Fruit fly (Drosophila melanogaster) whole organism, prepupa: ENCODE measurements around the gene CG46280.
A peak's percentile ranks its signal among the peaks of the same experiment; 100 is the strongest.

Experiments used
- Blimp-1 ChIP-seq: fragments of 200-800 bp; sonication (Bioruptor generic); optimal IDR thresholded peaks from 3 replicates; lab custom pipeline; 2017; ENCODE audit warnings: missing biosample characterization, missing genetic modification characterization, mild to moderate bottlenecking, moderate library complexity, missing genetic modification reagents
- CG10631 ChIP-seq: fragments of 200-800 bp; sonication (Bioruptor generic); optimal IDR thresholded peaks from 2 replicates; lab custom pipeline; 2016; ENCODE audit warnings: missing biosample characterization, missing genetic modification characterization
- CG10669 ChIP-seq: fragments of 200-800 bp; sonication (Bioruptor generic); optimal IDR thresholded peaks from 3 replicates; lab custom pipeline; 2018; ENCODE audit warnings: missing biosample characterization, mild to moderate bottlenecking, missing genetic modification characterization, moderate library complexity
- CG11294 ChIP-seq: fragments of 200-800 bp; sonication (Bioruptor generic); IDR thresholded peaks from 2 replicates; pipeline ENCODE4 v1.3.6; 2022; ENCODE audit warnings: missing biosample characterization, missing genetic modification characterization
- CG11762 ChIP-seq: fragments of 200-800 bp; sonication (Bioruptor generic); optimal IDR thresholded peaks from 3 replicates; lab custom pipeline; 2016; ENCODE audit warnings: missing biosample characterization, missing genetic modification characterization; ENCODE audit not compliant: insufficient read depth
- CG11902 ChIP-seq: fragments of 200-800 bp; sonication (Bioruptor generic); optimal IDR thresholded peaks from 3 replicates; lab custom pipeline; 2016; ENCODE audit warnings: missing biosample characterization, missing genetic modification characterization
- CG15336 ChIP-seq: fragments of 200-800 bp; sonication (Bioruptor generic); IDR thresholded peaks from 2 replicates; pipeline ENCODE4 v1.3.6; 2022; ENCODE audit warnings: missing biosample characterization, missing genetic modification characterization
- CG1621 ChIP-seq: fragments of 200-800 bp; sonication (Bioruptor generic); optimal IDR thresholded peaks from 3 replicates; lab custom pipeline; 2018; ENCODE audit warnings: missing biosample characterization, mild to moderate bottlenecking, missing genetic modification characterization
- CG16779 ChIP-seq: fragments of 200-800 bp; sonication (Bioruptor generic); optimal IDR thresholded peaks from 3 replicates; lab custom pipeline; 2017; ENCODE audit warnings: missing biosample characterization, mild to moderate bottlenecking, missing genetic modification characterization
- CG3032 ChIP-seq: fragments of 200-800 bp; optimal IDR thresholded peaks from 2 replicates; lab custom pipeline; 2019; ENCODE audit warnings: missing biosample characterization, mild to moderate bottlenecking, missing genetic modification characterization, moderate library complexity
- CG31627 ChIP-seq: fragments of 200-800 bp; sonication (Bioruptor generic); optimal IDR thresholded peaks from 3 replicates; lab custom pipeline; 2016; ENCODE audit warnings: missing biosample characterization, missing genetic modification characterization
- CG34406 ChIP-seq: fragments of 200-800 bp; sonication (Bioruptor generic); optimal IDR thresholded peaks from 3 replicates; lab custom pipeline; 2016; ENCODE audit warnings: missing biosample characterization, missing genetic modification characterization
- CG3919 ChIP-seq: fragments of 200-800 bp; sonication (Bioruptor generic); optimal IDR thresholded peaks from 3 replicates; lab custom pipeline; 2016; ENCODE audit warnings: missing biosample characterization, missing genetic modification characterization
- CG4318 ChIP-seq: fragments of 200-800 bp; sonication (Bioruptor generic); optimal IDR thresholded peaks from 3 replicates; lab custom pipeline; 2017; ENCODE audit warnings: missing biosample characterization, mild to moderate bottlenecking, missing genetic modification characterization
- CG6163 ChIP-seq: fragments of 200-800 bp; sonication (Bioruptor generic); IDR thresholded peaks from 3 replicates; pipeline ENCODE4 v1.3.6; 2022; ENCODE audit warnings: missing biosample characterization, missing genetic modification characterization
- CG6276 ChIP-seq: fragments of 200-800 bp; sonication (Bioruptor generic); optimal IDR thresholded peaks from 2 replicates; lab custom pipeline; 2017; ENCODE audit warnings: missing biosample characterization, mild to moderate bottlenecking, missing genetic modification characterization
- CG6792 ChIP-seq: fragments of 200-800 bp; sonication (Bioruptor generic); optimal IDR thresholded peaks from 3 replicates; lab custom pipeline; 2016; ENCODE audit warnings: missing biosample characterization, missing genetic modification characterization
- CG6854 ChIP-seq: fragments of 200-800 bp; sonication (Bioruptor generic); optimal IDR thresholded peaks from 2 replicates; lab custom pipeline; 2017; ENCODE audit warnings: missing biosample characterization, mild to moderate bottlenecking, missing genetic modification characterization
- CG7368 ChIP-seq: fragments of 200-800 bp; sonication (Bioruptor generic); optimal IDR thresholded peaks from 3 replicates; lab custom pipeline; 2016; ENCODE audit warnings: missing biosample characterization, missing genetic modification characterization
- CG8119 ChIP-seq: fragments of 200-800 bp; sonication (Bioruptor generic); IDR thresholded peaks from 3 replicates; pipeline ENCODE4 v1.3.6; 2022; ENCODE audit warnings: missing biosample characterization, missing genetic modification characterization
- CG8632 ChIP-seq: fragments of 200-800 bp; sonication (Bioruptor generic); optimal IDR thresholded peaks from 3 replicates; lab custom pipeline; 2016; ENCODE audit warnings: missing biosample characterization, missing genetic modification characterization
- CG9139 ChIP-seq: fragments of 200-800 bp; sonication (Bioruptor generic); optimal IDR thresholded peaks from 3 replicates; lab custom pipeline; 2017; ENCODE audit warnings: missing biosample characterization, mild to moderate bottlenecking, missing genetic modification characterization
- Eip78C ChIP-seq: fragments of 200-800 bp; sonication (Bioruptor generic); peaks from one replicate; lab custom pipeline; 2016; ENCODE audit warnings: missing biosample characterization, missing genetic modification characterization
- Eip93F ChIP-seq: fragments of 200-800 bp; sonication (Bioruptor generic); optimal IDR thresholded peaks from 2 replicates; lab custom pipeline; 2016; ENCODE audit warnings: missing biosample characterization, mild to moderate bottlenecking, missing genetic modification characterization
- Ets21C ChIP-seq: fragments of 200-800 bp; sonication (Bioruptor generic); optimal IDR thresholded peaks from 3 replicates; lab custom pipeline; 2016; ENCODE audit warnings: missing biosample characterization, missing genetic modification characterization
- Ets96B ChIP-seq: fragments of 200-800 bp; optimal IDR thresholded peaks from 2 replicates; lab custom pipeline; 2019; ENCODE audit warnings: missing biosample characterization, mild to moderate bottlenecking, missing genetic modification characterization, moderate library complexity
- Gug ChIP-seq: fragments of 200-800 bp; sonication (Bioruptor generic); IDR thresholded peaks from 2 replicates; pipeline ENCODE4 v1.3.6; 2022; ENCODE audit warnings: missing biosample characterization, missing genetic modification characterization
- Hr38 ChIP-seq: sonication (Bioruptor generic); optimal IDR thresholded peaks from 2 replicates; lab custom pipeline; 2016; ENCODE audit warnings: missing biosample characterization, missing genetic modification characterization
- Hr39 ChIP-seq: fragments of 200-800 bp; sonication (Bioruptor generic); optimal IDR thresholded peaks from 2 replicates; lab custom pipeline; 2016; ENCODE audit warnings: missing biosample characterization, missing genetic modification characterization
- Hr4 ChIP-seq: fragments of 200-800 bp; sonication (Bioruptor generic); optimal IDR thresholded peaks from 3 replicates; lab custom pipeline; 2016; ENCODE audit warnings: missing biosample characterization, missing genetic modification characterization
- Lpt ChIP-seq: fragments of 200-800 bp; sonication (Bioruptor generic); optimal IDR thresholded peaks from 3 replicates; lab custom pipeline; 2016; ENCODE audit warnings: missing biosample characterization, missing genetic modification characterization
- Met ChIP-seq: fragments of 200-800 bp; sonication (Bioruptor generic); optimal IDR thresholded peaks from 3 replicates; lab custom pipeline; 2016; ENCODE audit warnings: missing biosample characterization, missing genetic modification characterization
- OdsH ChIP-seq: fragments of 200-800 bp; sonication (Bioruptor generic); optimal IDR thresholded peaks from 3 replicates; lab custom pipeline; 2016; ENCODE audit warnings: missing biosample characterization, missing genetic modification characterization
- Smox ChIP-seq: fragments of 200-800 bp; sonication (Bioruptor generic); optimal IDR thresholded peaks from 3 replicates; lab custom pipeline; 2016; ENCODE audit warnings: missing biosample characterization, missing genetic modification characterization
- Sox102F ChIP-seq: fragments of 200-800 bp; sonication (Bioruptor generic); optimal IDR thresholded peaks from 2 replicates; lab custom pipeline; 2016; ENCODE audit warnings: missing biosample characterization, mild to moderate bottlenecking, missing genetic modification characterization
- Sox14 ChIP-seq: fragments of 200-800 bp; sonication (Bioruptor generic); optimal IDR thresholded peaks from 3 replicates; lab custom pipeline; 2016; ENCODE audit warnings: missing biosample characterization, missing genetic modification characterization
- achi ChIP-seq: fragments of 200-800 bp; sonication (Bioruptor generic); optimal IDR thresholded peaks from 3 replicates; lab custom pipeline; 2016; ENCODE audit warnings: missing biosample characterization, missing genetic modification characterization
- cyc ChIP-seq: fragments of 200-800 bp; sonication (Bioruptor generic); optimal IDR thresholded peaks from 3 replicates; lab custom pipeline; 2016; ENCODE audit warnings: missing biosample characterization, missing genetic modification characterization
- dac ChIP-seq: fragments of 200-800 bp; sonication (Bioruptor generic); optimal IDR thresholded peaks from 2 replicates; lab custom pipeline; 2017; ENCODE audit warnings: missing biosample characterization, mild to moderate bottlenecking, missing genetic modification characterization
- dsx ChIP-seq: fragments of 200-800 bp; optimal IDR thresholded peaks from 3 replicates; lab custom pipeline; 2019; ENCODE audit warnings: missing biosample characterization, mild to moderate bottlenecking, missing genetic modification characterization, moderate library complexity; ENCODE audit not compliant: poor library complexity, severe bottlenecking
- eg ChIP-seq: fragments of 200-800 bp; sonication (Bioruptor generic); IDR thresholded peaks from 3 replicates; pipeline ENCODE4 v1.3.6; 2022; ENCODE audit warnings: missing biosample characterization, missing genetic modification characterization
- fd59A ChIP-seq: fragments of 200-800 bp; sonication (Bioruptor generic); optimal IDR thresholded peaks from 2 replicates; lab custom pipeline; 2017; ENCODE audit warnings: missing biosample characterization, mild to moderate bottlenecking, missing genetic modification characterization, missing genetic modification reagents
- fd85E ChIP-seq: fragments of 200-800 bp; sonication (Bioruptor generic); optimal IDR thresholded peaks from 3 replicates; lab custom pipeline; 2016; ENCODE audit warnings: missing biosample characterization, missing genetic modification characterization
- lz ChIP-seq: fragments of 200-800 bp; sonication (Bioruptor generic); optimal IDR thresholded peaks from 3 replicates; lab custom pipeline; 2016; ENCODE audit warnings: missing biosample characterization, missing genetic modification characterization
- net ChIP-seq: fragments of 200-800 bp; sonication (Bioruptor generic); optimal IDR thresholded peaks from 3 replicates; lab custom pipeline; 2016; ENCODE audit warnings: missing biosample characterization, missing genetic modification characterization
- pdm3 ChIP-seq: fragments of 200-800 bp; sonication (Bioruptor generic); optimal IDR thresholded peaks from 3 replicates; lab custom pipeline; 2016; ENCODE audit warnings: missing biosample characterization, missing genetic modification characterization
- spab ChIP-seq: fragments of 200-800 bp; sonication (Bioruptor generic); optimal IDR thresholded peaks from 2 replicates; lab custom pipeline; 2017; ENCODE audit warnings: missing biosample characterization, mild to moderate bottlenecking, missing genetic modification characterization, missing genetic modification reagents
- ss ChIP-seq, 2 experiments: fragments of 200-800 bp; sonication (Bioruptor generic); optimal IDR thresholded peaks; 2 replicates in 1 of 2; 3 replicates in 1 of 2; lab custom pipeline; 2017 to 2018; ENCODE audit warnings: mild to moderate bottlenecking in 2 of 2, missing biosample characterization in 2 of 2, missing genetic modification characterization in 2 of 2, moderate library complexity in 1 of 2
- svp ChIP-seq: fragments of 200-800 bp; sonication (Bioruptor generic); peaks from one replicate; lab custom pipeline; 2016; ENCODE audit warnings: missing biosample characterization, missing genetic modification characterization
- vri ChIP-seq: fragments of 200-800 bp; sonication (Bioruptor generic); optimal IDR thresholded peaks from 3 replicates; lab custom pipeline; 2016; ENCODE audit warnings: missing biosample characterization, mild to moderate bottlenecking, missing genetic modification characterization

CG46280 gene

DNA sequence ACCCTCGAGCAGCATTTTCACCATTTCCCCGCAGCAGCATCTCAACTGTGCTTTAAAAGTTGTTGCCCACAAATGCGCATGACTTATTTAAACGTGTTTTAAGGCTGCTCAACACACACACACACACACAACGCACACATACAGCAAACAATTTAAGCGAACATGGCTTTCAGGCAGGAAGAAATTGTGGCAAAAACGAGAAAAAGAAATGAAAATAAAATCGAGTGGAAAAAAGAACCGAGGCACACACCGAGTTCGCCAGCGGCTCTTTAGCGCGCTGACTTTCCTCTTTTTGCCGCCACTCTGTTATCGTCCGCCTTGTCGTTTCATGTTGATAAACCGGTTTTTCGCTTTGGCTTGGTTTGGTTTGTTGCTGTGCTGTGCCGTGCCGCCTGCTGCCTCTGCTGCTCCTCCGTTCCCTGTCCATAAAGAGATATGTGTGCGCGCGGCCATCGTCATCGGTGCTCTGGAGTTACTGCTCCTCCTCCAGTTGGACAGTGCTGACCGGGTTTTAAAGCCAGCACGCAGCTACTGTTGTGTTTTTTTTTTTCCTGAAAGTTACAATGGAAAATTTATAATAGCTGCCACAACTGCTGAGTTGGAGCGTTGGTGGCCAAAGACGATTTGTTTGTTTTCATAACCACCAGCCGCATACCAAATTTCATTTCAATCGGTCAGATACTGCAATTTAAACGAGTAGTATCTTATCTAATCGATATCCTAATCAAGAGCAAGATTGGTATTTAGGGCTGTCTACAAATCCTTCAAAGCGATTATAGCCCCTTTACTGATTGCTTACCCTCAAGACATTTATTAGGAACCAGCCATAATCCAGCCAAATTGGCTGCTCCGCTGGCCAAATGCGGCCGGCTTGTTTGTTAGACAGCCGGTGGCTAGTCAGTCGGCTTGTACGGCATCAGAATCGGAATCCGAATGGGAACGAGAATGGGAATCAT, 14.4 kb downstream of the CG46280 start:
- TF ChIP-seq OdsH (GFP tag; lab: Kevin White, UChicago) (peak; percentile 6), CG6276 (GFP tag; lab: Kevin White, UChicago) (peak; percentile 57), CG11294 (no peak), Hr38 (GFP tag; lab: Kevin White, UChicago) (no peak), CG8632 (no peak), Hr39 (no peak), CG16779 (peak; percentile 46), dac (no peak), CG11902 (GFP tag; lab: Kevin White, UChicago) (no peak), svp (GFP tag; lab: Kevin White, UChicago) (no peak), Sox102F (GFP tag; lab: Kevin White, UChicago) (no peak), CG10631 (peak; percentile 74), achi (GFP tag; lab: Kevin White, UChicago) (no peak), lz (GFP tag; lab: Kevin White, UChicago) (no peak), CG3032 (no peak), Ets96B (tag; lab: Kevin White, UChicago) (peak; percentile 14), Eip93F (peak; percentile 18), CG8119 (GFP tag; lab: Robert Waterston, UW) (peak; percentile 40; the same call in 2 of the 3 replicates), fd59A (GFP tag; lab: Kevin White, UChicago) (no peak), CG10669 (GFP tag; lab: Kevin White, UChicago) (no peak), spab (GFP tag; lab: Kevin White, UChicago) (peak; percentile 47), CG3919 (GFP tag; lab: Kevin White, UChicago) (no peak), CG34406 (GFP tag; lab: Kevin White, UChicago) (no peak), Sox14 (no peak), eg (GFP tag; lab: Robert Waterston, UW) (0 out of 3 replicates have a peak, but pooled peaks have one; percentile 5), CG7368 (GFP tag; lab: Kevin White, UChicago) (no peak), Smox (GFP tag; lab: Kevin White, UChicago) (no peak), net (GFP tag; lab: Kevin White, UChicago) (peak; percentile 19), cyc (GFP tag; lab: Kevin White, UChicago) (peak; percentile 4), vri (GFP tag; lab: Kevin White, UChicago) (peak; percentile 72), CG9139 (peak; percentile 23), Met (no peak), CG11762 (no peak), ss (GFP tag; optimal IDR thresholded peaks at IDR 0.05; lab: Kevin White, UChicago) (peak; percentile 51 to 70), Gug (GFP tag; lab: Robert Waterston, UW) (no peak), fd85E (GFP tag; lab: Kevin White, UChicago) (no peak), Blimp-1 (GFP tag; lab: Kevin White, UChicago) (peak; percentile 32), pdm3 (GFP tag; lab: Kevin White, UChicago) (no peak), Ets21C (GFP tag; lab: Kevin White, UChicago) (no peak), CG6792 (GFP tag; lab: Kevin White, UChicago) (no peak), CG1621 (tag; lab: Kevin White, UChicago) (peak; percentile 4), CG6854 (no peak), CG6163 (GFP tag; lab: Robert Waterston, UW) (peak; percentile 50; the same call in 1 of the 3 replicates), dsx (GFP tag; lab: Kevin White, UChicago) (peak; percentile 61), Eip78C (peak; percentile 84), Hr4 (GFP tag; lab: Kevin White, UChicago) (no peak), CG15336 (GFP tag; lab: Robert Waterston, UW) (peak; percentile 24; the same call in 1 of the 2 replicates), CG4318 (GFP tag; lab: Kevin White, UChicago) (no peak), CG31627 (no peak), Lpt (GFP tag; lab: Kevin White, UChicago) (peak; percentile 60)
